Worm (Caenorhabditis elegans): ENCODE results near the gene C26D10.6.

Gene C26D10.6

ce11 chrII:8360453-8360852 lies 6.0 kb upstream of the C26D10.6 start, which contains the start of gene M195.2 (continued):
- no peak for TF ChIP-seq F33H1.4 (GFP tag; IDR thresholded peaks at IDR 0.05)

ce11 chrII:8359350-8359749 lies 4.8 kb upstream of the C26D10.6 start, which contains the start of gene col-77:
Gene col-77, minus strand, starts transcription at chrII:8359381.
- TF ChIP-seq ccch-3 (GFP tag; optimal IDR thresholded peaks at IDR 0.05): no peak
- no peak for TF ChIP-seq F37B4.10 (GFP tag; IDR thresholded peaks at IDR 0.05)
- TF ChIP-seq nhr-27 (tag; optimal IDR thresholded peaks at IDR 0.05): no peak
- no peak for TF ChIP-seq madf-10 (tag; optimal IDR thresholded peaks at IDR 0.05)
- no peak for TF ChIP-seq let-607 (tag; optimal IDR thresholded peaks at IDR 0.05)
- TF ChIP-seq let-526 (GFP tag; IDR thresholded peaks at IDR 0.05): no peak

ce11 chrII:8358466-8358865 lies 4.0 kb upstream of the C26D10.6 start:
- no peak for TF ChIP-seq efl-1 (GFP tag; optimal IDR thresholded peaks at IDR 0.05)
- no peak for TF ChIP-seq unc-130 (GFP tag; optimal IDR thresholded peaks at IDR 0.05)
- TF ChIP-seq madf-6 (GFP tag; IDR thresholded peaks at IDR 0.05): no peak
- no peak for TF ChIP-seq unc-62 (GFP tag; optimal IDR thresholded peaks at IDR 0.05)
- TF ChIP-seq gei-17 (GFP tag; optimal IDR thresholded peaks at IDR 0.05): no peak
- peak; percentile 80; the same call in 1 of the 2 replicates for TF ChIP-seq egrh-3 (GFP tag; IDR thresholded peaks at IDR 0.05)
- TF ChIP-seq aptf-3 (GFP tag; IDR thresholded peaks at IDR 0.05): no peak
- no peak for TF ChIP-seq nhr-27 (tag; optimal IDR thresholded peaks at IDR 0.05)
- no peak for TF ChIP-seq Y56A3A.18 (GFP tag; IDR thresholded peaks at IDR 0.05)
- TF ChIP-seq tbx-9 (tag; optimal IDR thresholded peaks at IDR 0.05; ENCODE audit: borderline replicate concordance): no peak
- TF ChIP-seq bed-1 (GFP tag; IDR thresholded peaks at IDR 0.05): no peak
- TF ChIP-seq zfh-2 (GFP tag; conservative IDR thresholded peaks at IDR 0.05): peak; percentile 75
- no peak for TF ChIP-seq dox-1 (GFP tag; IDR thresholded peaks at IDR 0.05)
- TF ChIP-seq fkh-3 (tag; optimal IDR thresholded peaks at IDR 0.05): no peak
- no peak for TF ChIP-seq ZK185.1 (tag; optimal IDR thresholded peaks at IDR 0.05; ENCODE audit: poor library complexity, severe bottlenecking)
- TF ChIP-seq F52B5.7 (tag; optimal IDR thresholded peaks at IDR 0.05): no peak
- no peak for TF ChIP-seq F10E7.11 (tag; optimal IDR thresholded peaks at IDR 0.05)
- peak; percentile 22 for TF ChIP-seq dpff-1 (tag; optimal IDR thresholded peaks at IDR 0.05)
- no peak for TF ChIP-seq zim-3 (tag; optimal IDR thresholded peaks at IDR 0.05)
- no peak for TF ChIP-seq lin-54 (GFP tag; optimal IDR thresholded peaks at IDR 0.05)
- TF ChIP-seq aptf-2 (GFP tag; conservative IDR thresholded peaks at IDR 0.05): no peak

- TF ChIP-seq zfh-2 (GFP tag; conservative IDR thresholded peaks at IDR 0.05): peak; percentile 61; the same call in 1 of the 2 replicates
- no peak for TF ChIP-seq snpc-3.4 (tag; optimal IDR thresholded peaks at IDR 0.05)
- no peak for TF ChIP-seq unc-62 (GFP tag; optimal IDR thresholded peaks at IDR 0.05)
Measured at ce11 chrII:8353288-8353687, 1.2 kb downstream of the C26D10.6 start.

- no peak for TF ChIP-seq hrde-1 (tag; optimal IDR thresholded peaks at IDR 0.05; ENCODE audit: borderline replicate concordance)
- TF ChIP-seq D2030.7 (GFP tag; IDR thresholded peaks at IDR 0.05): no peak
- no peak for TF ChIP-seq Y53F4B.3 (GFP tag; IDR thresholded peaks at IDR 0.05)
- TF ChIP-seq nfya-2 (GFP tag; IDR thresholded peaks at IDR 0.05): no peak
- no peak for TF ChIP-seq snpc-1.3 (tag; optimal IDR thresholded peaks at IDR 0.05; ENCODE audit: insufficient read depth)
- TF ChIP-seq hsf-1 (GFP tag; IDR thresholded peaks at IDR 0.05): no peak
- TF ChIP-seq nhr-120 (GFP tag; IDR thresholded peaks at IDR 0.05): no peak
- TF ChIP-seq F37B4.10 (GFP tag; IDR thresholded peaks at IDR 0.05): no peak
- no peak for TF ChIP-seq attf-5 (GFP tag; optimal IDR thresholded peaks at IDR 0.05)
- no peak for TF ChIP-seq K11D2.4 (GFP tag; IDR thresholded peaks at IDR 0.05)
- no peak for TF ChIP-seq lag-1 (GFP tag; IDR thresholded peaks at IDR 0.05)
- no peak for TF ChIP-seq madf-3 (GFP tag; IDR thresholded peaks at IDR 0.05)
Measured at ce11 chrII:8346384-8346783, 8.1 kb downstream of the C26D10.6 start, which contains the start of gene eff-1. Gene eff-1, plus strand, starts transcription at chrII:8346684.
